Worm (Caenorhabditis elegans): Measurements from ENCODE around the gene Y17G7B.20.

Gene Y17G7B.20

DNA sequence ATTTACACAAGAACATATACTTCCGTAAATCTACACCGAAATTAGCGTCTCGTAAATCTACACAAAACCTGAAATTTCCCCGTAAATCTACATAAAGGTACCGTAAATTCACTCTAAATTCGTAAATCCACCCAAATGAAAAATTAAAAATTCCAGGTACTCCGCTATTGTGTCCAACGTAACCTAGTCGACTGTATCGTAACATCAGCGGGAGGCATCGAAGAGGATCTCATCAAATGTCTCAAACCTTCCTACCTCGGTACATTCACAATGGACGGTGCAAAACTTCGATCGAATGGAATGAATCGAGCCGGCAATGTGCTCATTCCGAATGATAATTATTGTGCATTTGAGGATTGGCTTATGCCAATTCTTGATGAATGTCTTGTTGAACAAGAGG is 15.3 kb upstream of the Y17G7B.20 start:
- TF ChIP-seq R02D3.7 (tag; optimal IDR thresholded peaks at IDR 0.05) (no peak), unc-62 (GFP tag; optimal IDR thresholded peaks at IDR 0.05 in 1 of 2) (peak in 1 of 2 experiments; percentile 96), unc-62 (tag; optimal IDR thresholded peaks at IDR 0.05) (no peak), ctbp-1 (GFP tag; IDR thresholded peaks at IDR 0.05) (no peak)

ce11 chrII:11992701-11993100 is 13.1 kb upstream of the Y17G7B.20 start, which contains the start of gene dhps-1:
Gene dhps-1, plus strand, starts transcription at chrII:11993001.
- no peak for TF ChIP-seq R02D3.7 (tag; optimal IDR thresholded peaks at IDR 0.05)
- TF ChIP-seq nhr-237 (tag; optimal IDR thresholded peaks at IDR 0.05): no peak
- TF ChIP-seq nhr-102 (tag; optimal IDR thresholded peaks at IDR 0.05): no peak
- no peak for TF ChIP-seq lir-3 (tag; optimal IDR thresholded peaks at IDR 0.05)
- TF ChIP-seq unc-62 (GFP tag; optimal IDR thresholded peaks at IDR 0.05 in 1 of 2): no peak
- TF ChIP-seq unc-62 (tag; optimal IDR thresholded peaks at IDR 0.05): no peak
- TF ChIP-seq rbr-2 (tag; optimal IDR thresholded peaks at IDR 0.05): no peak
- TF ChIP-seq nhr-48 (tag; optimal IDR thresholded peaks at IDR 0.05): no peak
- no peak for TF ChIP-seq ceh-20 (GFP tag; IDR thresholded peaks at IDR 0.05)
- no peak for TF ChIP-seq arid-1 (GFP tag; conservative IDR thresholded peaks at IDR 0.05)
- TF ChIP-seq lin-38 (GFP tag; IDR thresholded peaks at IDR 0.05): no peak
- no peak for TF ChIP-seq lin-15B (tag; optimal IDR thresholded peaks at IDR 0.05)

DNA sequence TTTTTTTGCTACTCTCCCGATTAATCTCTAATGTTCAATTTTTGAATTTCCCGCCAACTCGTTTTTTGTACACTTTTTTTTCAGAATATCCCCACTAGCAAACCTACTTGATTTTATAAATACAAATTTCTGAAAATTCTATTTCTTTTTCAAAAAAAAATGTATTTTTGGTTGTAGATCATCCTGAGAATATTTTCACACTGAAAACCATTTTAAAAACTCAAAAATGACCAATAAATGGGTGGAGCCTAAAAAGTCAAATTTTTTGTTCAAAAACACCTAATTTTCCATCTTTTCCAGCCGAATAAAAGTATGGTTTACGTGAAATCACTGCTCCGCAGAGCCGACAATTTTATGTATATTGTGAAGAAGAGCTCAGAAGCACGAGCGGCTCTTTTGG is 9.1 kb upstream of the Y17G7B.20 start, which contains the start of gene Y17G7B.3:
TSS of gene Y17G7B.3 (plus strand) at position 301 of the 400 bp plus-strand sequence.
- no peak for TF ChIP-seq zag-1 (tag; optimal IDR thresholded peaks at IDR 0.05)
- TF ChIP-seq aha-1 (tag): peak; percentile 69
- no peak for TF ChIP-seq php-3 (GFP tag; IDR thresholded peaks at IDR 0.05)
- no peak for TF ChIP-seq aly-2 (tag; optimal IDR thresholded peaks at IDR 0.05)

DNA sequence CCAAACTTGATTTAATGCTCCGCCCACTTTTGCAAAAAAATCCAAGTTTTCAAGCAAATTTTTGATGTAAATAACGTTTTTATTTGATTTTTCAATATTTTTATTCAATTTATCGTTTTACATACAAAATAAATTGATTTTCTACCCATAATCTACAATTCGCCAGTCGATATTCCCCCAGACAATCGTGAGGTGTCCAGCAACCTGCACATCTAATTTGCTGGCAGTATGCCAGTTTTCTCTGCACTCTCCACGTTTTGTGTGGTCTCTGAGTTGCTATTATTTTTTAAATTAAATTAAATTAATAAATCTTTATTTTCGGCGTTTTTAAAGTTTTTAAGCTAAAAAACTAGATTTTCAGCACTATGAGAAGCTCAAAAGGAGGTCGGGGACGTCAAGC is 466 bp upstream of the Y17G7B.20 start:
- TF ChIP-seq Y105C5A.15 (GFP tag; IDR thresholded peaks at IDR 0.05) (0 out of 2 replicates have a peak, but pooled peaks have one; percentile 26), lin-38 (GFP tag; IDR thresholded peaks at IDR 0.05) (peak; percentile 90), lsy-2 (tag; optimal IDR thresholded peaks at IDR 0.05) (peak; percentile 80 to 96), lin-13 (GFP tag; optimal IDR thresholded peaks at IDR 0.05) (peak; percentile 73), nhr-25 (tag; optimal IDR thresholded peaks at IDR 0.05; ENCODE audit: borderline replicate concordance, insufficient read depth) (peak; percentile 30), aly-2 (tag; optimal IDR thresholded peaks at IDR 0.05) (no peak), ceh-62 (tag; optimal IDR thresholded peaks at IDR 0.05) (no peak), mxl-2 (GFP tag; conservative IDR thresholded peaks at IDR 0.05) (no peak), ces-1 (GFP tag; optimal IDR thresholded peaks at IDR 0.05) (peak; percentile 83), F44E2.7 (GFP tag; IDR thresholded peaks at IDR 0.05) (no peak), lir-3 (tag; optimal IDR thresholded peaks at IDR 0.05) (peak; percentile 72), daf-16 (GFP tag; optimal IDR thresholded peaks at IDR 0.05) (peak; percentile 36 to 58), daf-16 (tag; optimal IDR thresholded peaks at IDR 0.05) (peak; percentile 69), ctbp-1 (GFP tag; IDR thresholded peaks at IDR 0.05) (peak; percentile 65), daf-12 (tag; optimal IDR thresholded peaks at IDR 0.05) (no peak), snpc-1.2 (GFP tag; IDR thresholded peaks at IDR 0.05) (peak; percentile 59; the same call in 1 of the 2 replicates), attf-4 (tag; optimal IDR thresholded peaks at IDR 0.05) (no peak), unc-130 (GFP tag; optimal IDR thresholded peaks at IDR 0.05) (peak; percentile 86), madf-9 (GFP tag; conservative IDR thresholded peaks at IDR 0.05) (peak; percentile 75; the same call in 1 of the 2 replicates), hlh-30 (tag; optimal IDR thresholded peaks at IDR 0.05; ENCODE audit: insufficient read depth) (peak; percentile 72), nhr-42 (GFP tag; IDR thresholded peaks at IDR 0.05) (peak; percentile 92), egl-43 (GFP tag; IDR thresholded peaks at IDR 0.05) (no peak), mxl-3 (GFP tag; optimal IDR thresholded peaks at IDR 0.05) (no peak), mes-2 (tag; optimal IDR thresholded peaks at IDR 0.05; ENCODE audit: poor library complexity, severe bottlenecking) (peak; percentile 98), ceh-82 (tag; optimal IDR thresholded peaks at IDR 0.05) (no peak), zfp-3 (GFP tag; conservative IDR thresholded peaks at IDR 0.05) (peak; percentile 89), tag-97 (GFP tag; IDR thresholded peaks at IDR 0.05) (no peak), ztf-7 (tag; optimal IDR thresholded peaks at IDR 0.05) (peak; percentile 0), Y75B8A.6 (GFP tag; IDR thresholded peaks at IDR 0.05) (no peak; the same call in 1 of the 2 replicates), hmg-1.1 (GFP tag; IDR thresholded peaks at IDR 0.05) (peak; percentile 84), ceh-44 (GFP tag; IDR thresholded peaks at IDR 0.05) (peak; percentile 72), spr-1 (tag; optimal IDR thresholded peaks at IDR 0.05) (peak; percentile 77), D1046.2 (GFP tag; IDR thresholded peaks at IDR 0.05) (peak; percentile 75; the same call in 1 of the 2 replicates)

All from whole organism, L4 larva.